Worm (Caenorhabditis elegans): ENCODE results near the gene pnc-2.

DNA sequence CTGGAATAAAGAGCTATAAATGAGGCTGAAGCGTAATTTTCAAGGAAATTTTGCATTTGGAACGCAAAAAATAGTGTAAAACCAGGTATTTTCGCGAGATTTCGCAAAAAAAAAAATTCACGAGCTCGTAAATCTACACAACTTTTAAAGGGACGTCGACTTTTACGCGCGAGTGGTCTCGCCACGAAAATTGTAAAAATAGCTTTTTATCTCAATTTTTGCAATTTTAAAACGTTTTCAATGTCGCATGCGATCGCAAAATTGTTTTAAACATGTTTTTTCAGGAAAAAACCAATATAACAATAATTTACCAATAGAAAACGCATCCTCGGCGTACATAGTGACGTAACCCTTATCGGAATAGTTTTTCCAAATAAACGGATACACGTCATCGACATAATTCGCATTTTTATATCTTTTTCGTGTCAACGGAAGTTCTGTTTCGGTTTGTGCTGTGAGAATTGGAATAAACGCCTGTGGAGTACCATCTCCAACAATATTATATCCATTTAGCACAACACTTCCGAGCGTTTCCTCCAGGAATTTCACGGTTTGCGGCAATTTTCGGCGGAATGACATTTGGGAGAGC, 47.3 kb upstream of the pnc-2 start:
- TF ChIP-seq him-1 (tag; optimal IDR thresholded peaks at IDR 0.05) (no peak), dao-5 (tag; optimal IDR thresholded peaks at IDR 0.05) (no peak)
